Worm (Caenorhabditis elegans): ENCODE measurements around the gene srv-21.

The srv-21 gene

ce11 chrIV:5832801-5833200, 44.3 kb downstream of the srv-21 start:
- TF ChIP-seq C16A3.4 (tag; optimal IDR thresholded peaks at IDR 0.05) (no peak), snu-23 (GFP tag; optimal IDR thresholded peaks at IDR 0.05) (no peak), C34B4.2 (tag; optimal IDR thresholded peaks at IDR 0.05) (no peak), pag-3 (tag; optimal IDR thresholded peaks at IDR 0.05; ENCODE audit: borderline replicate concordance, insufficient read depth) (no peak), mep-1 (tag; optimal IDR thresholded peaks at IDR 0.05) (no peak), hlh-4 (tag; optimal IDR thresholded peaks at IDR 0.05) (no peak), ets-5 (GFP tag; IDR thresholded peaks at IDR 0.05) (no peak), rnt-1 (tag; optimal IDR thresholded peaks at IDR 0.05) (no peak), hpl-2 (GFP tag; optimal IDR thresholded peaks at IDR 0.05) (no peak), unc-62 (GFP tag; optimal IDR thresholded peaks at IDR 0.05) (no peak), xbp-1 (tag; optimal IDR thresholded peaks at IDR 0.05) (no peak), tlp-1 (tag; optimal IDR thresholded peaks at IDR 0.05) (no peak), grh-1 (GFP tag; IDR thresholded peaks at IDR 0.05) (no peak), pqm-1 (tag; optimal IDR thresholded peaks at IDR 0.05) (no peak), lin-14 (GFP tag; optimal IDR thresholded peaks at IDR 0.05) (no peak), fos-1 (tag; optimal IDR thresholded peaks at IDR 0.05) (no peak), ceh-88 (GFP tag; IDR thresholded peaks at IDR 0.05) (no peak), unc-98 (GFP tag; IDR thresholded peaks at IDR 0.05) (no peak)

Data from whole organism, L1 larva.